Fruit fly (Drosophila melanogaster) whole organism, embryonic: ENCODE data around the gene CG5334.
A peak's percentile ranks its signal among the peaks of the same experiment; 100 is the strongest.

ENCODE experiments used
- Ada2b ChIP-seq: fragments of 200-800 bp; sonication (Bioruptor generic); IDR thresholded peaks from 2 replicates; pipeline ENCODE4 v1.3.6; 2022; ENCODE audit warnings: missing biosample characterization, missing genetic modification characterization
- Bteb2 ChIP-seq: fragments of 200-800 bp; sonication (Bioruptor generic); optimal IDR thresholded peaks from 2 replicates; lab custom pipeline; 2016; ENCODE audit warnings: missing biosample characterization, missing genetic modification characterization
- CG10147 ChIP-seq: fragments of 200-800 bp; sonication (Bioruptor generic); optimal IDR thresholded peaks from 2 replicates; lab custom pipeline; 2019; ENCODE audit warnings: missing biosample characterization, mild to moderate bottlenecking, missing genetic modification characterization, moderate library complexity
- CG10209 ChIP-seq: fragments of 200-800 bp; sonication (Bioruptor generic); optimal IDR thresholded peaks from 3 replicates; lab custom pipeline; 2017; ENCODE audit warnings: missing biosample characterization, mild to moderate bottlenecking, missing genetic modification characterization, missing genetic modification reagents
- CG10267 ChIP-seq: fragments of 200-800 bp; sonication (Bioruptor generic); optimal IDR thresholded peaks from 2 replicates; lab custom pipeline; 2018; ENCODE audit warnings: missing biosample characterization, mild to moderate bottlenecking, missing genetic modification characterization, moderate library complexity
- CG10543 ChIP-seq: fragments of 200-800 bp; sonication (Bioruptor generic); optimal IDR thresholded peaks from 3 replicates; lab custom pipeline; 2017; ENCODE audit warnings: missing biosample characterization, mild to moderate bottlenecking, missing genetic modification characterization, moderate library complexity
- CG11247 ChIP-seq: fragments of 200-800 bp; sonication (Bioruptor generic); IDR thresholded peaks from 2 replicates; pipeline ENCODE4 v1.3.6; 2022; ENCODE audit warnings: missing biosample characterization, missing genetic modification characterization
- CG12236 ChIP-seq: fragments of 200-800 bp; sonication (Bioruptor generic); optimal IDR thresholded peaks from 2 replicates; lab custom pipeline; 2016; ENCODE audit warnings: missing biosample characterization, missing genetic modification characterization
- CG14050 ChIP-seq: fragments of 200-800 bp; sonication (Bioruptor generic); IDR thresholded peaks from 3 replicates; pipeline ENCODE4 v1.3.6; 2022; ENCODE audit warnings: missing biosample characterization, missing genetic modification characterization
- CG16813 ChIP-seq: fragments of 200-800 bp; sonication (Bioruptor generic); IDR thresholded peaks from 3 replicates; pipeline ENCODE4 v1.3.6; 2022; ENCODE audit warnings: missing biosample characterization, missing genetic modification characterization; ENCODE audit not compliant: partially characterized antibody
- CG17361 ChIP-seq: fragments of 200-800 bp; sonication (Bioruptor generic); IDR thresholded peaks from 3 replicates; pipeline ENCODE4 v1.3.6; 2022; ENCODE audit warnings: missing biosample characterization, missing genetic modification characterization
- CG17829 ChIP-seq: fragments of 200-800 bp; optimal IDR thresholded peaks from 2 replicates; lab custom pipeline; 2019; ENCODE audit warnings: missing biosample characterization, mild to moderate bottlenecking, missing genetic modification characterization, moderate library complexity
- CG18262 ChIP-seq: fragments of 200-800 bp; optimal IDR thresholded peaks from 3 replicates; lab custom pipeline; 2019; ENCODE audit warnings: missing biosample characterization, mild to moderate bottlenecking, missing genetic modification characterization, moderate library complexity
- CG18476 ChIP-seq: fragments of 200-800 bp; sonication (Bioruptor generic); optimal IDR thresholded peaks from 2 replicates; lab custom pipeline; 2016; ENCODE audit warnings: missing biosample characterization, mild to moderate bottlenecking, missing genetic modification characterization
- CG2202 ChIP-seq: fragments of 200-800 bp; sonication (Bioruptor generic); optimal IDR thresholded peaks from 2 replicates; lab custom pipeline; 2018; ENCODE audit warnings: missing biosample characterization, mild to moderate bottlenecking, missing genetic modification characterization
- CG34224 ChIP-seq: fragments of 200-800 bp; sonication (Bioruptor generic); IDR thresholded peaks from 3 replicates; pipeline ENCODE4 v1.3.6; 2022; ENCODE audit warnings: missing biosample characterization, missing genetic modification characterization; ENCODE audit not compliant: partially characterized antibody
- CG34376 ChIP-seq: fragments of 200-800 bp; sonication (Bioruptor generic); optimal IDR thresholded peaks from 2 replicates; lab custom pipeline; 2018; ENCODE audit warnings: missing biosample characterization, mild to moderate bottlenecking, missing genetic modification characterization
- CG3726 ChIP-seq: fragments of 200-800 bp; sonication (Bioruptor generic); IDR thresholded peaks from 3 replicates; pipeline ENCODE4, ENCODE4 v1.3.6; 2022; ENCODE audit warnings: missing biosample characterization, missing genetic modification characterization
- CG43689 ChIP-seq: fragments of 200-800 bp; sonication (Bioruptor generic); IDR thresholded peaks from 2 replicates; pipeline ENCODE4 v1.3.6; 2022; ENCODE audit warnings: missing biosample characterization, missing genetic modification characterization
- CG4404 ChIP-seq: fragments of 200-800 bp; sonication (Bioruptor generic); IDR thresholded peaks from 2 replicates; pipeline ENCODE4 v1.3.6; 2022; ENCODE audit warnings: missing biosample characterization, missing genetic modification characterization
- CG6254 ChIP-seq: fragments of 200-800 bp; sonication (Bioruptor generic); optimal IDR thresholded peaks from 3 replicates; lab custom pipeline; 2017; ENCODE audit warnings: mild to moderate bottlenecking, missing biosample characterization, missing genetic modification reagents, missing genetic modification characterization
- CoRest ChIP-seq: fragments of 200-800 bp; sonication (Bioruptor generic); optimal IDR thresholded peaks from 3 replicates; lab custom pipeline; 2018; ENCODE audit warnings: missing biosample characterization, mild to moderate bottlenecking, missing genetic modification characterization, moderate library complexity
- Deaf1 ChIP-seq: fragments of 200-800 bp; optimal IDR thresholded peaks from 3 replicates; lab custom pipeline; 2019; ENCODE audit warnings: missing biosample characterization, mild to moderate bottlenecking, missing genetic modification characterization, moderate library complexity
- Dip2 ChIP-seq: fragments of 200-800 bp; sonication (Bioruptor generic); IDR thresholded peaks from 2 replicates; pipeline ENCODE4 v1.3.6; 2022; ENCODE audit warnings: missing biosample characterization, missing genetic modification characterization
- Doc3 ChIP-seq: fragments of 200-800 bp; sonication (Bioruptor generic); IDR thresholded peaks from 3 replicates; pipeline ENCODE4 v1.3.6; 2022; ENCODE audit warnings: missing biosample characterization, missing genetic modification characterization; ENCODE audit not compliant: partially characterized antibody
- H15 ChIP-seq: fragments of 200-800 bp; sonication (Bioruptor generic); IDR thresholded peaks from 3 replicates; pipeline ENCODE4 v1.3.6; 2022; ENCODE audit warnings: missing biosample characterization, missing genetic modification characterization
- HLHmδ ChIP-seq: fragments of 200-800 bp; sonication (Bioruptor generic); optimal IDR thresholded peaks from 2 replicates; lab custom pipeline; 2018; ENCODE audit warnings: missing biosample characterization, mild to moderate bottlenecking, missing genetic modification characterization, moderate library complexity
- Hr51 ChIP-seq, 2 experiments: fragments of 200-800 bp; sonication (Bioruptor generic); optimal IDR thresholded peaks; 2 replicates in 1 of 2; 3 replicates in 1 of 2; lab custom pipeline; 2016 to 2018; ENCODE audit warnings: missing biosample characterization in 2 of 2, missing genetic modification characterization in 2 of 2, mild to moderate bottlenecking in 1 of 2, moderate library complexity in 1 of 2
- Oli ChIP-seq: fragments of 200-800 bp; sonication (Bioruptor generic); optimal IDR thresholded peaks from 2 replicates; lab custom pipeline; 2018; ENCODE audit warnings: missing biosample characterization, mild to moderate bottlenecking, missing genetic modification characterization, moderate library complexity
- Side ChIP-seq: fragments of 200-800 bp; sonication (Bioruptor generic); optimal IDR thresholded peaks from 2 replicates; lab custom pipeline; 2016; ENCODE audit warnings: missing biosample characterization, missing genetic modification characterization
- Sin3A ChIP-seq: fragments of >200 bp; optimal IDR thresholded peaks from 2 replicates; lab custom pipeline; 2018
- bsh ChIP-seq, 2 experiments: fragments of 200-800 bp; sonication (Bioruptor generic); optimal IDR thresholded peaks; 2 replicates each; lab custom pipeline; 2017 to 2018; ENCODE audit warnings: mild to moderate bottlenecking in 2 of 2, missing biosample characterization in 2 of 2, missing genetic modification characterization in 2 of 2, moderate library complexity in 1 of 2
- crp ChIP-seq, 2 experiments: fragments of 200-800 bp; sonication (Bioruptor generic); optimal IDR thresholded peaks; 2 replicates in 1 of 2; 3 replicates in 1 of 2; lab custom pipeline; 2017; ENCODE audit warnings: missing biosample characterization in 2 of 2, missing genetic modification characterization in 2 of 2, mild to moderate bottlenecking in 1 of 2, moderate library complexity in 1 of 2
- dmrt11E ChIP-seq: fragments of 200-800 bp; sonication (Bioruptor generic); optimal IDR thresholded peaks from 3 replicates; lab custom pipeline; 2018; ENCODE audit warnings: missing biosample characterization, mild to moderate bottlenecking, missing genetic modification characterization, moderate library complexity
- emc ChIP-seq: fragments of 200-800 bp; sonication (Bioruptor generic); optimal IDR thresholded peaks from 2 replicates; lab custom pipeline; 2016; ENCODE audit warnings: missing biosample characterization, missing genetic modification characterization
- ewg ChIP-seq: fragments of 200-800 bp; sonication (Bioruptor generic); optimal IDR thresholded peaks from 3 replicates; lab custom pipeline; 2017; ENCODE audit warnings: mild to moderate bottlenecking, missing biosample characterization, missing genetic modification reagents, missing genetic modification characterization
- fd96Cb ChIP-seq: fragments of 200-800 bp; sonication (Bioruptor generic); optimal IDR thresholded peaks from 2 replicates; lab custom pipeline; 2018; ENCODE audit warnings: missing biosample characterization, mild to moderate bottlenecking, missing genetic modification characterization, moderate library complexity
- gem ChIP-seq: fragments of 200-800 bp; sonication (Bioruptor generic); optimal IDR thresholded peaks from 2 replicates; lab custom pipeline; 2019; ENCODE audit warnings: missing biosample characterization, mild to moderate bottlenecking, missing genetic modification characterization, moderate library complexity
- insv ChIP-seq, 2 experiments: fragments of 200-800 bp; sonication (Bioruptor generic); optimal IDR thresholded peaks; 3 replicates each; lab custom pipeline; 2016 to 2018; ENCODE audit warnings: missing biosample characterization in 2 of 2, missing genetic modification characterization in 2 of 2
- lilli ChIP-seq: fragments of 200-800 bp; sonication (Bioruptor generic); optimal IDR thresholded peaks from 3 replicates; lab custom pipeline; 2016; ENCODE audit warnings: missing biosample characterization, missing genetic modification characterization
- lmd ChIP-seq: fragments of 200-800 bp; sonication (Bioruptor generic); IDR thresholded peaks from 2 replicates; pipeline ENCODE4 v1.3.6; 2022; ENCODE audit warnings: missing biosample characterization, missing genetic modification characterization
- mld ChIP-seq: fragments of 200-800 bp; sonication (Bioruptor generic); IDR thresholded peaks from 3 replicates; pipeline ENCODE4 v1.3.6; 2022; ENCODE audit warnings: missing biosample characterization, missing genetic modification characterization; ENCODE audit not compliant: partially characterized antibody
- phol ChIP-seq: fragments of 200-800 bp; sonication (Bioruptor generic); optimal IDR thresholded peaks from 3 replicates; lab custom pipeline; 2018; ENCODE audit warnings: missing biosample characterization, mild to moderate bottlenecking, missing genetic modification characterization, moderate library complexity
- psq ChIP-seq: fragments of 200-800 bp; sonication (Bioruptor generic); optimal IDR thresholded peaks from 2 replicates; lab custom pipeline; 2017; ENCODE audit warnings: missing biosample characterization, missing genetic modification characterization
- sc ChIP-seq, 3 experiments: fragments of >200 bp in 2 of 3; fragments of 200-800 bp in 1 of 3; sonication (Bioruptor generic) in 1 of 3; optimal IDR thresholded peaks; 2 replicates in 2 of 3; 3 replicates in 1 of 3; lab custom pipeline; 2017; ENCODE audit warnings: mild to moderate bottlenecking in 1 of 3, missing biosample characterization in 1 of 3, missing genetic modification characterization in 1 of 3, missing genetic modification reagents in 1 of 3
- schlank ChIP-seq: fragments of 200-800 bp; sonication (Bioruptor generic); optimal IDR thresholded peaks from 2 replicates; lab custom pipeline; 2018; ENCODE audit warnings: missing biosample characterization, mild to moderate bottlenecking, missing genetic modification characterization
- sens ChIP-seq: fragments of 200-800 bp; sonication (Bioruptor generic); peaks from one replicate; lab custom pipeline; 2016; ENCODE audit warnings: missing biosample characterization, missing genetic modification characterization
- seq ChIP-seq: fragments of 200-800 bp; sonication (Bioruptor generic); IDR thresholded peaks from 2 replicates; pipeline ENCODE4 v1.3.6; 2022; ENCODE audit warnings: missing biosample characterization, missing genetic modification characterization
- so ChIP-seq: fragments of 200-800 bp; sonication (Bioruptor generic); IDR thresholded peaks from 3 replicates; pipeline ENCODE4 v1.3.6; 2022; ENCODE audit warnings: missing biosample characterization, missing genetic modification characterization
- tgo ChIP-seq: fragments of 200-800 bp; sonication (Bioruptor generic); IDR thresholded peaks from 3 replicates; pipeline ENCODE4 v1.3.6; 2022; ENCODE audit warnings: missing biosample characterization, missing genetic modification characterization

Gene CG5334

dm6 chrX:14727580-14727979 lies 47.5 kb upstream of the CG5334 start (continued):
- TF ChIP-seq Hr51 (GFP tag; optimal IDR thresholded peaks at IDR 0.05; lab: Kevin White, UChicago) (peak in 1 of 2 experiments; percentile 67), bsh (GFP tag; optimal IDR thresholded peaks at IDR 0.05; lab: Kevin White, UChicago) (peak in 1 of 2 experiments; percentile 54), sens (GFP tag; lab: Kevin White, UChicago) (peak; percentile 76), CG12236 (no peak), CoRest (tag; lab: Kevin White, UChicago) (peak; percentile 40), CG43689 (GFP tag; lab: Robert Waterston, UW) (no peak), Deaf1 (tag; lab: Kevin White, UChicago) (peak; percentile 20), phol (peak; percentile 47), Dip2 (GFP tag; lab: Robert Waterston, UW) (no peak), HLHmδ (GFP tag; lab: Kevin White, UChicago) (no peak), psq (no peak), CG3726 (no peak), dmrt11E (tag; lab: Kevin White, UChicago) (no peak), CG10267 (tag; lab: Kevin White, UChicago) (peak; percentile 7), fd96Cb (peak; percentile 37), H15 (no peak), CG17361 (peak; percentile 53), Ada2b (0 out of 2 replicates have a peak, but pooled peaks have one; percentile 7), CG18262 (tag; lab: Kevin White, UChicago) (peak; percentile 39), CG10147 (GFP tag; lab: Kevin White, UChicago) (peak; percentile 24), sc (optimal IDR thresholded peaks at IDR 0.05; lab: Kevin White, UChicago) (no peak), sc (GFP tag; optimal IDR thresholded peaks at IDR 0.05; lab: Kevin White, UChicago) (no peak), lilli (GFP tag; lab: Kevin White, UChicago) (peak; percentile 26), schlank (peak; percentile 6), crp (GFP tag; optimal IDR thresholded peaks at IDR 0.05; lab: Kevin White, UChicago) (no peak), CG4404 (no peak), tgo (GFP tag; lab: Robert Waterston, UW) (peak; percentile 46; the same call in 2 of the 3 replicates), so (no peak), Side (GFP tag; lab: Kevin White, UChicago) (no peak), emc (no peak), CG34224 (no peak), mld (no peak), CG2202 (tag; lab: Kevin White, UChicago) (no peak), ewg (GFP tag; lab: Kevin White, UChicago) (no peak), CG11247 (GFP tag; lab: Robert Waterston, UW) (no peak), insv (GFP tag; optimal IDR thresholded peaks at IDR 0.05; lab: Kevin White, UChicago) (no peak), CG6254 (GFP tag; lab: Kevin White, UChicago) (peak; percentile 16), CG17829 (tag; lab: Kevin White, UChicago) (peak; percentile 23), CG16813 (GFP tag; lab: Robert Waterston, UW) (no peak), CG10543 (no peak), Bteb2 (GFP tag; lab: Kevin White, UChicago) (no peak), lmd (GFP tag; lab: Robert Waterston, UW) (peak; percentile 38; the same call in 1 of the 2 replicates), Oli (tag; lab: Kevin White, UChicago) (peak; percentile 40), CG34376 (GFP tag; lab: Kevin White, UChicago) (no peak), CG18476 (no peak), Sin3A (lab: Kevin White, UChicago) (no peak), gem (tag; lab: Kevin White, UChicago) (peak; percentile 61), CG10209 (GFP tag; lab: Kevin White, UChicago) (peak; percentile 37), seq (GFP tag; lab: Robert Waterston, UW) (0 out of 2 replicates have a peak, but pooled peaks have one; percentile 10), Doc3 (GFP tag; lab: Robert Waterston, UW) (no peak), CG14050 (GFP tag; lab: Robert Waterston, UW) (no peak)
